Fruit fly (Drosophila melanogaster) whole organism, wandering third instar larva: ENCODE measurements around the gene Mcm7.

Experiments used
- Abd-B ChIP-seq: fragments of >200 bp; optimal IDR thresholded peaks from 2 replicates; lab custom pipeline; 2017; ENCODE audit warnings: missing biosample characterization, missing genetic modification characterization
- GATAd ChIP-seq: sonication (Bioruptor generic); optimal IDR thresholded peaks from 2 replicates; lab custom pipeline; 2016; ENCODE audit warnings: missing biosample characterization, missing genetic modification characterization
- HLH106 ChIP-seq: fragments of 200-800 bp; optimal IDR thresholded peaks from 3 replicates; lab custom pipeline; 2019; ENCODE audit warnings: missing biosample characterization, mild to moderate bottlenecking, missing genetic modification characterization, moderate library complexity
- Hnf4 ChIP-seq: fragments of 200-800 bp; sonication (Bioruptor generic); optimal IDR thresholded peaks from 2 replicates; lab custom pipeline; 2016; ENCODE audit warnings: missing biosample characterization, mild to moderate bottlenecking, missing genetic modification characterization
- Mio ChIP-seq: sonication (Bioruptor generic); optimal IDR thresholded peaks from 2 replicates; lab custom pipeline; 2016; ENCODE audit warnings: missing biosample characterization, missing genetic modification characterization
- Myc ChIP-seq: fragments of >200 bp; optimal IDR thresholded peaks from 2 replicates; lab custom pipeline; 2017
- Vsx2 ChIP-seq: fragments of 200-300, 225-300 bp; sonication (Bioruptor generic); optimal IDR thresholded peaks from 2 replicates; lab custom pipeline; 2018; ENCODE audit warnings: missing biosample characterization, missing genetic modification characterization; ENCODE audit not compliant: partially characterized antibody
- br ChIP-seq: fragments of 200-800 bp; sonication (Bioruptor generic); optimal IDR thresholded peaks from 2 replicates; lab custom pipeline; 2016; ENCODE audit warnings: missing biosample characterization, missing genetic modification characterization
- jim ChIP-seq: fragments of 175-275, 200-325 bp; sonication (Bioruptor generic); optimal IDR thresholded peaks from 2 replicates; lab custom pipeline; 2016; ENCODE audit warnings: missing biosample characterization, mild to moderate bottlenecking, missing genetic modification characterization
- pan ChIP-seq: fragments of >200 bp; optimal IDR thresholded peaks from 2 replicates; lab custom pipeline; 2017
- psq ChIP-seq: fragments of 200-800 bp; sonication (Bioruptor generic); optimal IDR thresholded peaks from 3 replicates; lab custom pipeline; 2017; ENCODE audit warnings: missing biosample characterization, mild to moderate bottlenecking, missing genetic modification characterization, moderate library complexity
- sv ChIP-seq: fragments of 200-800 bp; sonication (Bioruptor generic); optimal IDR thresholded peaks from 3 replicates; lab custom pipeline; 2016; ENCODE audit warnings: missing biosample characterization, missing genetic modification characterization
- tai ChIP-seq: sonication (Bioruptor generic); optimal IDR thresholded peaks from 2 replicates; lab custom pipeline; 2016; ENCODE audit warnings: missing biosample characterization, missing genetic modification characterization

- no peak for TF ChIP-seq Abd-B
- TF ChIP-seq GATAd (GFP tag; lab: Kevin White, UChicago), result no peak
- no peak for TF ChIP-seq br (GFP tag; lab: Kevin White, UChicago)
- no peak for TF ChIP-seq jim (GFP tag; lab: Kevin White, UChicago)
- no peak for TF ChIP-seq psq (GFP tag; lab: Kevin White, UChicago)
- no peak for TF ChIP-seq Myc (lab: Kevin White, UChicago)
- TF ChIP-seq Vsx2 (GFP tag; lab: Kevin White, UChicago), result no peak
- TF ChIP-seq HLH106 (tag; lab: Kevin White, UChicago), result no peak
- TF ChIP-seq tai (GFP tag; lab: Kevin White, UChicago), result no peak
- TF ChIP-seq sv, result no peak
- no peak for TF ChIP-seq pan (lab: Kevin White, UChicago)
- TF ChIP-seq Hnf4, result no peak
- no peak for TF ChIP-seq Mio (GFP tag; lab: Kevin White, UChicago)
Observed at dm6 chr3L:8939654-8940053, 48.3 kb downstream of the Mcm7 start.
